Comparison of ENCODE assay signal across 4 worm cellular contexts in genomic region chrX:2242568-2243185, ce11.
TF ChIP-seq lines count a peak whose summit lies in the region.

Gene rpl-11.2 (minus strand): TSS chrX:2242618.

TF ChIP-seq in whole organism, L2 larva, 48 proteins besides CTCF, POLR2A, EP300 and RAD21 (continues in another document):
- TF ChIP-seq zag-1 (tag; optimal IDR thresholded peaks at IDR 0.05; lab: Kevin White, UChicago) (peak; percentile 89), blmp-1 (tag; optimal IDR thresholded peaks at IDR 0.05; lab: Kevin White, UChicago; ENCODE audit: insufficient read depth) (peak; percentile 76), Y55F3AM.14 (GFP tag; optimal IDR thresholded peaks at IDR 0.05; lab: Kevin White, UChicago) (peak; percentile 92), peb-1 (tag; optimal IDR thresholded peaks at IDR 0.05; lab: Kevin White, UChicago) (peak; percentile 90), lin-11 (tag; optimal IDR thresholded peaks at IDR 0.05; lab: Kevin White, UChicago) (peak; percentile 99), ztf-4 (tag; optimal IDR thresholded peaks at IDR 0.05; lab: Kevin White, UChicago) (peak; percentile 94), F13H6.1 (tag; optimal IDR thresholded peaks at IDR 0.05; lab: Kevin White, UChicago) (peak; percentile 97), gmeb-1 (tag; optimal IDR thresholded peaks at IDR 0.05; lab: Kevin White, UChicago) (peak; percentile 91), ama-1 (optimal IDR thresholded peaks at IDR 0.05; lab: Kevin White, UChicago) (peak; percentile 84), nhr-237 (tag; optimal IDR thresholded peaks at IDR 0.05; lab: Kevin White, UChicago) (peak; percentile 77), elt-3 (tag; optimal IDR thresholded peaks at IDR 0.05; lab: Kevin White, UChicago) (no peak), R02D3.7 (tag; optimal IDR thresholded peaks at IDR 0.05; lab: Kevin White, UChicago) (peak; percentile 52), sma-3 (GFP tag; optimal IDR thresholded peaks at IDR 0.05; lab: Kevin White, UChicago) (peak; percentile 98), dmd-4 (tag; optimal IDR thresholded peaks at IDR 0.05; lab: Kevin White, UChicago) (no peak), fos-1 (tag; optimal IDR thresholded peaks at IDR 0.05; lab: Kevin White, UChicago) (peak; percentile 97), elt-1 (tag; optimal IDR thresholded peaks at IDR 0.05; lab: Kevin White, UChicago) (no peak), unc-39 (tag; optimal IDR thresholded peaks at IDR 0.05; lab: Kevin White, UChicago) (no peak), C34F6.9 (tag; optimal IDR thresholded peaks at IDR 0.05; lab: Kevin White, UChicago) (peak; percentile 99), nhr-21 (tag; optimal IDR thresholded peaks at IDR 0.05; lab: Kevin White, UChicago) (peak; percentile 98), ztf-1 (GFP tag; conservative IDR thresholded peaks at IDR 0.05; lab: Robert Waterston, UW) (no peak), unc-55 (GFP tag; optimal IDR thresholded peaks at IDR 0.05; lab: Kevin White, UChicago) (peak; percentile 99), aly-2 (tag; optimal IDR thresholded peaks at IDR 0.05; lab: Kevin White, UChicago) (no peak), ZK546.5 (tag; optimal IDR thresholded peaks at IDR 0.05; lab: Kevin White, UChicago) (peak; percentile 99)

TF ChIP-seq in whole organism, L4 larva, 104 proteins besides CTCF, POLR2A, EP300 and RAD21 (continues in another document):
- peak in 1 of 2 experiments; percentile 97 for TF ChIP-seq unc-62 (GFP tag; optimal IDR thresholded peaks at IDR 0.05 in 1 of 2; lab: Kevin White, UChicago)
- TF ChIP-seq unc-62 (tag; optimal IDR thresholded peaks at IDR 0.05; lab: Kevin White, UChicago), result no peak
- TF ChIP-seq nhr-42 (GFP tag; IDR thresholded peaks at IDR 0.05; lab: Robert Waterston, UW), result peak; percentile 92
- TF ChIP-seq pha-4 (GFP tag; IDR thresholded peaks at IDR 0.05; lab: Robert Waterston, UW), result peak; percentile 86
- TF ChIP-seq pha-4 (tag; optimal IDR thresholded peaks at IDR 0.05; lab: Kevin White, UChicago), result peak; percentile 96
- TF ChIP-seq F10B5.3 (tag; optimal IDR thresholded peaks at IDR 0.05; lab: Kevin White, UChicago), result peak; percentile 70
- TF ChIP-seq zip-2 (tag; optimal IDR thresholded peaks at IDR 0.05; lab: Kevin White, UChicago), result peak; percentile 46
- TF ChIP-seq tra-1 (GFP tag; IDR thresholded peaks at IDR 0.05; lab: Robert Waterston, UW), result peak; percentile 99
- peak; percentile 40 for TF ChIP-seq ceh-32 (tag; optimal IDR thresholded peaks at IDR 0.05; lab: Kevin White, UChicago; ENCODE audit: poor library complexity)
- TF ChIP-seq F44E2.7 (GFP tag; IDR thresholded peaks at IDR 0.05; lab: Robert Waterston, UW), result no peak
- TF ChIP-seq lin-39 (tag; optimal IDR thresholded peaks at IDR 0.05; lab: Kevin White, UChicago), result peak; percentile 69
- peak; percentile 49 for TF ChIP-seq ceh-28 (tag; optimal IDR thresholded peaks at IDR 0.05; lab: Kevin White, UChicago)
- TF ChIP-seq lsy-2 (tag; optimal IDR thresholded peaks at IDR 0.05; lab: Kevin White, UChicago), result peak; percentile 99 to 100
- TF ChIP-seq ama-1 (optimal IDR thresholded peaks at IDR 0.05; lab: Kevin White, UChicago), result peak; percentile 73
- TF ChIP-seq hlh-30 (tag; optimal IDR thresholded peaks at IDR 0.05; lab: Kevin White, UChicago; ENCODE audit: insufficient read depth), result peak; percentile 94
- TF ChIP-seq madf-9 (GFP tag; conservative IDR thresholded peaks at IDR 0.05; lab: Robert Waterston, UW), result peak; percentile 84
- TF ChIP-seq mep-1 (tag; optimal IDR thresholded peaks at IDR 0.05; lab: Kevin White, UChicago), result peak; percentile 99
- no peak for TF ChIP-seq madf-5 (GFP tag; IDR thresholded peaks at IDR 0.05; lab: Robert Waterston, UW)
- TF ChIP-seq snpc-4 (tag; optimal IDR thresholded peaks at IDR 0.05; lab: Kevin White, UChicago), result no peak
- peak; percentile 21; the same call in 1 of the 2 replicates for TF ChIP-seq set-16 (GFP tag; IDR thresholded peaks at IDR 0.05; lab: Robert Waterston, UW)
- TF ChIP-seq ces-1 (GFP tag; optimal IDR thresholded peaks at IDR 0.05; lab: Kevin White, UChicago), result peak; percentile 73
- peak; percentile 88 for TF ChIP-seq nhr-48 (tag; optimal IDR thresholded peaks at IDR 0.05; lab: Kevin White, UChicago)
- TF ChIP-seq tag-97 (GFP tag; IDR thresholded peaks at IDR 0.05; lab: Robert Waterston, UW), result no peak
- TF ChIP-seq dpl-1 (GFP tag; optimal IDR thresholded peaks at IDR 0.05; lab: Kevin White, UChicago), result peak; percentile 88

TF ChIP-seq in whole organism, late embryonic, 69 proteins besides CTCF, POLR2A, EP300 and RAD21 (continues in another document):
- TF ChIP-seq K02D7.2 (tag; optimal IDR thresholded peaks at IDR 0.05; lab: Kevin White, UChicago) (peak; percentile 24), ttx-3 (tag; optimal IDR thresholded peaks at IDR 0.05; lab: Kevin White, UChicago) (peak; percentile 12), elt-4 (tag; optimal IDR thresholded peaks at IDR 0.05; lab: Kevin White, UChicago) (no peak), eyg-1 (tag; optimal IDR thresholded peaks at IDR 0.05; lab: Kevin White, UChicago) (no peak), F13H6.1 (tag; optimal IDR thresholded peaks at IDR 0.05; lab: Kevin White, UChicago) (peak; percentile 28), ceh-6 (GFP tag; optimal IDR thresholded peaks at IDR 0.05; lab: Kevin White, UChicago) (no peak), nfya-1 (tag; optimal IDR thresholded peaks at IDR 0.05; lab: Kevin White, UChicago) (peak; percentile 97), ceh-22 (tag; optimal IDR thresholded peaks at IDR 0.05; lab: Kevin White, UChicago) (peak; percentile 23), dve-1 (tag; optimal IDR thresholded peaks at IDR 0.05; lab: Kevin White, UChicago) (peak; percentile 87), ceh-48 (tag; optimal IDR thresholded peaks at IDR 0.05; lab: Kevin White, UChicago) (peak; percentile 47), ceh-31 (tag; optimal IDR thresholded peaks at IDR 0.05; lab: Kevin White, UChicago) (peak; percentile 78), rnt-1 (tag; optimal IDR thresholded peaks at IDR 0.05; lab: Kevin White, UChicago) (peak; percentile 63), sox-4 (tag; optimal IDR thresholded peaks at IDR 0.05; lab: Kevin White, UChicago) (peak; percentile 21), ceh-45 (GFP tag; IDR thresholded peaks at IDR 0.05; lab: Robert Waterston, UW) (no peak; the same call in 1 of the 2 replicates), unc-3 (GFP tag; conservative IDR thresholded peaks at IDR 0.05; lab: Robert Waterston, UW) (peak; percentile 44; the same call in 1 of the 2 replicates), unc-3 (tag; optimal IDR thresholded peaks at IDR 0.05; lab: Kevin White, UChicago) (peak; percentile 44), K09A11.1 (tag; optimal IDR thresholded peaks at IDR 0.05; lab: Kevin White, UChicago; ENCODE audit: insufficient read depth) (peak; percentile 24), sdc-2 (tag; optimal IDR thresholded peaks at IDR 0.05; lab: Kevin White, UChicago) (peak; percentile 71), pros-1 (tag; optimal IDR thresholded peaks at IDR 0.05; lab: Kevin White, UChicago) (peak; percentile 5), tbx-2 (tag; optimal IDR thresholded peaks at IDR 0.05; lab: Kevin White, UChicago) (peak; percentile 85), unc-42 (tag; optimal IDR thresholded peaks at IDR 0.05; lab: Kevin White, UChicago) (peak; percentile 84), madf-2 (tag; optimal IDR thresholded peaks at IDR 0.05; lab: Kevin White, UChicago) (peak; percentile 60), ceh-2 (tag; optimal IDR thresholded peaks at IDR 0.05; lab: Kevin White, UChicago) (peak; percentile 57), ceh-18 (tag; optimal IDR thresholded peaks at IDR 0.05; lab: Kevin White, UChicago) (peak; percentile 85), fkh-6 (tag; optimal IDR thresholded peaks at IDR 0.05; lab: Kevin White, UChicago) (peak; percentile 34)

TF ChIP-seq in whole organism, mixed stage, embryonic, 35 proteins besides CTCF, POLR2A, EP300 and RAD21 (continues in another document):
- TF ChIP-seq ces-1 (GFP tag; optimal IDR thresholded peaks at IDR 0.05; lab: Kevin White, UChicago) (peak; percentile 75), pha-4 (tag; optimal IDR thresholded peaks at IDR 0.05; lab: Kevin White, UChicago) (peak; percentile 97), nhr-76 (tag; optimal IDR thresholded peaks at IDR 0.05; lab: Kevin White, UChicago) (no peak), cnd-1 (tag; optimal IDR thresholded peaks at IDR 0.05; lab: Kevin White, UChicago) (peak; percentile 68), mep-1 (tag; optimal IDR thresholded peaks at IDR 0.05; lab: Kevin White, UChicago) (peak; percentile 99), ztf-11 (tag; optimal IDR thresholded peaks at IDR 0.05; lab: Kevin White, UChicago) (peak; percentile 76), nhr-12 (tag; optimal IDR thresholded peaks at IDR 0.05; lab: Kevin White, UChicago) (peak; percentile 26), mls-2 (tag; optimal IDR thresholded peaks at IDR 0.05; lab: Kevin White, UChicago) (no peak), ceh-39 (tag; optimal IDR thresholded peaks at IDR 0.05; lab: Kevin White, UChicago) (peak; percentile 90), unc-39 (tag; optimal IDR thresholded peaks at IDR 0.05; lab: Kevin White, UChicago) (no peak), unc-62 (GFP tag; optimal IDR thresholded peaks at IDR 0.05; lab: Kevin White, UChicago) (peak; percentile 93), nhr-2 (tag; optimal IDR thresholded peaks at IDR 0.05; lab: Kevin White, UChicago) (peak; percentile 70), lsy-2 (tag; optimal IDR thresholded peaks at IDR 0.05; lab: Kevin White, UChicago) (peak; percentile 99), elt-1 (tag; optimal IDR thresholded peaks at IDR 0.05; lab: Kevin White, UChicago; ENCODE audit: borderline replicate concordance, insufficient read depth) (peak; percentile 31), nhr-237 (tag; optimal IDR thresholded peaks at IDR 0.05; lab: Kevin White, UChicago) (peak; percentile 89), unc-120 (tag; optimal IDR thresholded peaks at IDR 0.05; lab: Kevin White, UChicago; ENCODE audit: poor library complexity, severe bottlenecking) (peak; percentile 61), tbx-8 (GFP tag; optimal IDR thresholded peaks at IDR 0.05; lab: Kevin White, UChicago) (no peak), ceh-43 (GFP tag; optimal IDR thresholded peaks at IDR 0.05; lab: Kevin White, UChicago) (no peak), nhr-28 (tag; optimal IDR thresholded peaks at IDR 0.05; lab: Kevin White, UChicago) (no peak), lin-32 (GFP tag; optimal IDR thresholded peaks at IDR 0.05; lab: Kevin White, UChicago) (peak; percentile 31), drap-1 (GFP tag; optimal IDR thresholded peaks at IDR 0.05; lab: Kevin White, UChicago) (peak; percentile 8), lin-13 (tag; optimal IDR thresholded peaks at IDR 0.05; lab: Kevin White, UChicago) (peak; percentile 92), zip-8 (tag; optimal IDR thresholded peaks at IDR 0.05; lab: Kevin White, UChicago) (no peak), snpc-4 (tag; optimal IDR thresholded peaks at IDR 0.05; lab: Kevin White, UChicago) (no peak), elt-3 (tag; optimal IDR thresholded peaks at IDR 0.05; lab: Kevin White, UChicago) (no peak), hlh-1 (tag; optimal IDR thresholded peaks at IDR 0.05; lab: Kevin White, UChicago) (peak; percentile 83), M03D4.4 (tag; optimal IDR thresholded peaks at IDR 0.05; lab: Kevin White, UChicago) (peak; percentile 48), sptf-1 (tag; optimal IDR thresholded peaks at IDR 0.05; lab: Kevin White, UChicago) (peak; percentile 77), bed-3 (GFP tag; optimal IDR thresholded peaks at IDR 0.05; lab: Kevin White, UChicago) (no peak)
